Worm (Caenorhabditis elegans): Measurements from ENCODE around the gene ttbk-6.

DNA sequence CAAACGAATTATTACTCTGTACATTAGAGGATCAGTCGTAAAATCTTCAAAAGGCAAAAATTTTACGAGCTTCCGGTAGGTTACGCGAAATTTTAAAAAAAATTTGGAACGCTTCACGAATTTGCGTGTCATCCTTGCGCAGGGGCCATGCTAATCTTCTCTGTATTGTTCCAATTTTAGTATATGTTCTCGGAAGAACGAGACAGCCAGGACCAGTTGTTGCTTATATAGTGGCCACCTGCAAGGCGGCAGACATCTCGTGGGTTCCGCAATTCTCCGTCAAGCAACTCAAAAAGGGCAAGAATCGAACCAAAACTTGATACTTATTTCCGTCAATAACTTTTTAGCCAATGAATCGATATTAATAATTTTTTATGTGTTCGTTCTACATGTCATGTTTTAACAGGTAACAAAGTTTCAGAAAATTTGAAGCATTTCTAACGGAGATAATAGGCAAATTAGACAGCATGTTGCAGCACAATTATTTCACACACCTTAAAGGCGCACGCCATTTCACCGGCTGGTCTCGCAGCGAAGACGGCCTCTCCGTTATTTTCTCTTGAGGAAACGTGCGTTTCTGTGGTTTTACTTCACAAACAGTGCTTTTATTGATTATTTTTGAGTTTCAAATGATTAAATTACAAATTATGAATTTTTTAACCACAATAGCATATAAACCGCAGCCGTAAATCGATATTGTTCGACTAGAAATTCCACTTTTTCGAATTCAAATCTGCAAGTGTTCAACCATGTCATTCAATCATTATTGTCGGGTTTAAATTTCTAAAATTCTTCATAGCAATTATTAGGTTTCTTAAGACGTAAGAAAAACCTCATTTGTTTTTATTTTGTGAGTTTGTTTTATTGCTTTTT is 6.4 kb downstream of the ttbk-6 start:
- TF ChIP-seq F13H6.1 (tag; optimal IDR thresholded peaks at IDR 0.05) (no peak), nhr-11 (tag; optimal IDR thresholded peaks at IDR 0.05) (no peak), fkh-10 (GFP tag; optimal IDR thresholded peaks at IDR 0.05) (no peak), ceh-18 (tag; optimal IDR thresholded peaks at IDR 0.05) (peak; percentile 38), hlh-30 (tag; optimal IDR thresholded peaks at IDR 0.05; ENCODE audit: insufficient read depth) (no peak), lin-11 (tag; optimal IDR thresholded peaks at IDR 0.05) (peak; percentile 49), C08G9.2 (tag; optimal IDR thresholded peaks at IDR 0.05) (peak; percentile 39), unc-86 (tag; optimal IDR thresholded peaks at IDR 0.05) (peak; percentile 57), gmeb-2 (tag; optimal IDR thresholded peaks at IDR 0.05) (peak; percentile 29), elt-2 (tag; optimal IDR thresholded peaks at IDR 0.05) (peak; percentile 76)
